Fruit fly (Drosophila melanogaster) whole organism, adult: ENCODE measurements around the gene Wdr81.

Experiments used
- CG11617 ChIP-seq: fragments of 200-800 bp; sonication (Bioruptor generic); optimal IDR thresholded peaks from 2 replicates; lab custom pipeline; 2017; ENCODE audit warnings: mild to moderate bottlenecking, missing biosample characterization, missing genetic modification reagents, missing genetic modification characterization
- CG1620 ChIP-seq: fragments of 200-800 bp; sonication (Bioruptor generic); optimal IDR thresholded peaks from 2 replicates; lab custom pipeline; 2016; ENCODE audit warnings: missing biosample characterization, missing genetic modification characterization
- CG5204 ChIP-seq: fragments of 200-800 bp; sonication (Bioruptor generic); optimal IDR thresholded peaks from 2 replicates; lab custom pipeline; 2016; ENCODE audit warnings: missing biosample characterization, missing genetic modification characterization
- CG7101 ChIP-seq: fragments of 200-800 bp; sonication (Bioruptor generic); optimal IDR thresholded peaks from 2 replicates; lab custom pipeline; 2018; ENCODE audit warnings: missing biosample characterization, mild to moderate bottlenecking, missing genetic modification characterization, moderate library complexity
- Clk ChIP-seq: fragments of 200-800 bp; sonication (Bioruptor generic); optimal IDR thresholded peaks from 2 replicates; lab custom pipeline; 2017; ENCODE audit warnings: missing biosample characterization, missing genetic modification characterization
- Hr96 ChIP-seq: fragments of 200-800 bp; sonication (Bioruptor generic); optimal IDR thresholded peaks from 2 replicates; lab custom pipeline; 2016; ENCODE audit warnings: missing biosample characterization, missing genetic modification characterization
- bab1 ChIP-seq: fragments of 200-800 bp; sonication (Bioruptor generic); optimal IDR thresholded peaks from 3 replicates; lab custom pipeline; 2019; ENCODE audit warnings: missing biosample characterization, mild to moderate bottlenecking, missing genetic modification characterization, moderate library complexity
- cic ChIP-seq: fragments of 200-800 bp; sonication (Bioruptor generic); optimal IDR thresholded peaks from 2 replicates; lab custom pipeline; 2017; ENCODE audit warnings: missing biosample characterization, mild to moderate bottlenecking, missing genetic modification characterization, moderate library complexity
- cnc ChIP-seq, 2 experiments: fragments of >200 bp; optimal IDR thresholded peaks; 2 replicates each; lab custom pipeline; 2017
- kay ChIP-seq: fragments of 200-800 bp; sonication (Bioruptor generic); peaks from one replicate; lab custom pipeline; 2016; ENCODE audit warnings: missing biosample characterization, missing genetic modification characterization, borderline replicate concordance
- pad ChIP-seq: fragments of 200-800 bp; sonication (Bioruptor generic); optimal IDR thresholded peaks from 3 replicates; lab custom pipeline; 2017; ENCODE audit warnings: missing biosample characterization, missing genetic modification characterization, mild to moderate bottlenecking, moderate library complexity, missing genetic modification reagents
- toe ChIP-seq: fragments of 200-800 bp; sonication (Bioruptor generic); optimal IDR thresholded peaks from 2 replicates; lab custom pipeline; 2016; ENCODE audit warnings: missing biosample characterization, missing genetic modification characterization

DNA sequence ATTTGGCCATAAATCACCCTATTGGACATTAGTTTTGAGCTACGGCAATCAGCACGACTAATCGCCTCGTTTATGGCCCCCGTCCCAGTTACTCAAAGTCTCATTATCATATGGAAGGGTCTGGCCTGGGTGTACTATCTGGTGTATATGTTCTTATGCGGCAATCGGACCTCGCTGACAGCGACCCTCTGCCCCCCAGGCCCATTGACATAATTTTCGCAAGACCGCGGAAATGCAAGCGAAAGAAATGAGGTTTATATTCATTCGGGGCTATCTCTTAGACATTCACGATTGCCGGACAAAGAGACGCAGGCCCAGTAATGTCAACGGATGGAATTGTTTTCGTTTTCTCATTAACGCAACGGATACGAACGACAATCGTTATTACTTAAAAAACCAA is 8.0 kb upstream of the Wdr81 start:
- TF ChIP-seq CG1620 (no peak), CG5204 (GFP tag; lab: Kevin White, UChicago) (no peak), pad (GFP tag; lab: Kevin White, UChicago) (no peak), cic (no peak), bab1 (GFP tag; lab: Kevin White, UChicago) (no peak), Hr96 (no peak), toe (GFP tag; lab: Kevin White, UChicago) (no peak), CG7101 (tag; lab: Kevin White, UChicago) (no peak), cnc (optimal IDR thresholded peaks at IDR 0.05; lab: Kevin White, UChicago) (no peak), Clk (GFP tag; lab: Kevin White, UChicago) (no peak), kay (GFP tag; lab: Kevin White, UChicago) (no peak), CG11617 (GFP tag; lab: Kevin White, UChicago) (no peak)
